Worm (Caenorhabditis elegans): ENCODE results near the gene F44D12.16.
A peak's percentile ranks its signal among the peaks of the same experiment; 100 is the strongest.

Gene F44D12.16

ce11 chrIV:10059175-10059574 is 30.3 kb downstream of the F44D12.16 start (continued):
- TF ChIP-seq zag-1 (tag; optimal IDR thresholded peaks at IDR 0.05) (no peak), nhr-11 (tag; optimal IDR thresholded peaks at IDR 0.05) (no peak), ceh-82 (tag; optimal IDR thresholded peaks at IDR 0.05) (no peak), dve-1 (tag; optimal IDR thresholded peaks at IDR 0.05; ENCODE audit: insufficient read depth) (peak; percentile 93), R02D3.7 (tag; optimal IDR thresholded peaks at IDR 0.05) (no peak), ctbp-1 (GFP tag; IDR thresholded peaks at IDR 0.05) (no peak), dmd-9 (GFP tag; IDR thresholded peaks at IDR 0.05) (no peak), mxl-2 (GFP tag; conservative IDR thresholded peaks at IDR 0.05) (0 out of 2 replicates have a peak, but pooled peaks have one; percentile 22), mxl-3 (GFP tag; optimal IDR thresholded peaks at IDR 0.05) (no peak), spr-3 (GFP tag; optimal IDR thresholded peaks at IDR 0.05) (no peak), lin-29 (GFP tag; IDR thresholded peaks at IDR 0.05) (no peak), daf-19 (GFP tag; conservative IDR thresholded peaks at IDR 0.05) (no peak), cey-2 (tag; optimal IDR thresholded peaks at IDR 0.05; ENCODE audit: borderline replicate concordance, insufficient read depth) (no peak), Y48G9A.11 (GFP tag; IDR thresholded peaks at IDR 0.05) (no peak), ceh-28 (tag; optimal IDR thresholded peaks at IDR 0.05) (no peak), nhr-42 (GFP tag; IDR thresholded peaks at IDR 0.05) (no peak), daf-16 (GFP tag; optimal IDR thresholded peaks at IDR 0.05) (peak in 1 of 2 experiments; percentile 38), daf-16 (tag; optimal IDR thresholded peaks at IDR 0.05) (peak; percentile 88), madf-5 (GFP tag; IDR thresholded peaks at IDR 0.05) (no peak), ceh-32 (tag; optimal IDR thresholded peaks at IDR 0.05; ENCODE audit: poor library complexity) (no peak), nhr-111 (GFP tag; optimal IDR thresholded peaks at IDR 0.05) (no peak), nhr-76 (tag; optimal IDR thresholded peaks at IDR 0.05) (no peak), egl-27 (tag; optimal IDR thresholded peaks at IDR 0.05) (no peak), lin-1 (GFP tag; IDR thresholded peaks at IDR 0.05) (0 out of 2 replicates have a peak, but pooled peaks have one; percentile 11), snpc-1.2 (GFP tag; IDR thresholded peaks at IDR 0.05) (no peak), dmd-8 (GFP tag; IDR thresholded peaks at IDR 0.05) (no peak), nhr-48 (tag; optimal IDR thresholded peaks at IDR 0.05) (peak; percentile 43), tag-97 (GFP tag; IDR thresholded peaks at IDR 0.05) (no peak)

ce11 chrIV:10060795-10061194 is 31.9 kb downstream of the F44D12.16 start:
- TF ChIP-seq ztf-7 (tag; optimal IDR thresholded peaks at IDR 0.05) (no peak), spr-3 (GFP tag; optimal IDR thresholded peaks at IDR 0.05) (no peak), zag-1 (tag; optimal IDR thresholded peaks at IDR 0.05) (no peak), spr-1 (tag; optimal IDR thresholded peaks at IDR 0.05) (no peak), daf-16 (GFP tag; optimal IDR thresholded peaks at IDR 0.05) (no peak), daf-16 (tag; optimal IDR thresholded peaks at IDR 0.05) (peak; percentile 50), hif-1 (tag; optimal IDR thresholded peaks at IDR 0.05) (no peak), lin-15B (tag; optimal IDR thresholded peaks at IDR 0.05) (no peak), pqm-1 (tag; optimal IDR thresholded peaks at IDR 0.05) (peak; percentile 2), snpc-1.2 (GFP tag; IDR thresholded peaks at IDR 0.05) (no peak), mxl-2 (GFP tag; conservative IDR thresholded peaks at IDR 0.05) (no peak), egl-43 (GFP tag; IDR thresholded peaks at IDR 0.05) (no peak), unc-62 (GFP tag; optimal IDR thresholded peaks at IDR 0.05 in 1 of 2) (no peak), unc-62 (tag; optimal IDR thresholded peaks at IDR 0.05) (no peak), lin-1 (GFP tag; IDR thresholded peaks at IDR 0.05) (no peak), F10B5.3 (tag; optimal IDR thresholded peaks at IDR 0.05) (no peak), nhr-42 (GFP tag; IDR thresholded peaks at IDR 0.05) (no peak), jun-1 (tag; optimal IDR thresholded peaks at IDR 0.05) (no peak), daf-19 (GFP tag; conservative IDR thresholded peaks at IDR 0.05) (no peak), D1046.2 (GFP tag; IDR thresholded peaks at IDR 0.05) (no peak), hlh-11 (tag; optimal IDR thresholded peaks at IDR 0.05) (no peak), ctbp-1 (GFP tag; IDR thresholded peaks at IDR 0.05) (no peak), aha-1 (tag) (peak; percentile 59), F26F4.8 (GFP tag; conservative IDR thresholded peaks at IDR 0.05) (no peak), dmd-6 (GFP tag; IDR thresholded peaks at IDR 0.05) (peak; percentile 34), gei-8 (GFP tag; optimal IDR thresholded peaks at IDR 0.05) (no peak), Y48G9A.11 (GFP tag; IDR thresholded peaks at IDR 0.05) (no peak), nhr-41 (GFP tag; IDR thresholded peaks at IDR 0.05) (no peak), nhr-237 (tag; optimal IDR thresholded peaks at IDR 0.05) (no peak), ZK337.2 (GFP tag; IDR thresholded peaks at IDR 0.05) (no peak), daf-12 (tag; optimal IDR thresholded peaks at IDR 0.05) (no peak), Y75B8A.6 (GFP tag; IDR thresholded peaks at IDR 0.05) (no peak)
